Worm (Caenorhabditis elegans): ENCODE measurements around the gene crn-3.

The crn-3 gene

ce11 chrII:10618157-10618556 lies 30.3 kb downstream of the crn-3 start, which contains the start of gene C14A4.13:
Gene C14A4.13 (plus strand): TSS chrII:10618457.
- TF ChIP-seq set-16 (GFP tag; IDR thresholded peaks at IDR 0.05) (no peak), lin-15B (tag; optimal IDR thresholded peaks at IDR 0.05) (no peak), aha-1 (tag) (peak; percentile 48)

DNA sequence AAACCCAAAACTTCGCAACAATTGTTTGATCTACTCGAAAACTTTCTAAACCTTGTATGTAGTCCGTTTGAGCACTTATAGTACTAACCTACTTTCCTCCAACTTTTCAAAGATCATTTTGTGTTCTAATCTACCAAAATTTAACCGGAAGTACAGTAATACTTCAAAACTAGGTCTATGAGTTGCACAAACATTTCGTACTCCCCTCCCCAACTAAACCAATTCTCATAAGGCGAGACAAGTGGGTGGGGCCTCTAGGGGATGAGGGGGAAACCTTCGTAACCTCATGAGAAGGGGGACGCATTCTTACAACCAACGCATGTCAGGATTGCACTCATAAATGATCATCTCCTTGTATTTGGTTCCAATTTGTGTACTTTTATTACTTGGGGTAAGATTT lies 34.1 kb downstream of the crn-3 start, which contains the start of gene cutl-9:
cutl-9 (plus strand) TSS at position 301 of the 400 bp plus-strand sequence.
- no peak for TF ChIP-seq saeg-2 (GFP tag; IDR thresholded peaks at IDR 0.05)
- TF ChIP-seq ZK337.2 (GFP tag; IDR thresholded peaks at IDR 0.05): no peak
- no peak for TF ChIP-seq Y48G9A.11 (GFP tag; IDR thresholded peaks at IDR 0.05)
- no peak for TF ChIP-seq hif-1 (tag; optimal IDR thresholded peaks at IDR 0.05)
- TF ChIP-seq mdt-29 (GFP tag; IDR thresholded peaks at IDR 0.05): no peak
- no peak for TF ChIP-seq ceh-20 (GFP tag; IDR thresholded peaks at IDR 0.05)
- no peak for TF ChIP-seq nhr-41 (GFP tag; IDR thresholded peaks at IDR 0.05)
- no peak for TF ChIP-seq ceh-62 (tag; optimal IDR thresholded peaks at IDR 0.05)
- no peak for TF ChIP-seq T20F7.1 (GFP tag; optimal IDR thresholded peaks at IDR 0.05)
- TF ChIP-seq hlh-30 (tag; optimal IDR thresholded peaks at IDR 0.05; ENCODE audit: insufficient read depth): no peak
- no peak for TF ChIP-seq ceh-82 (tag; optimal IDR thresholded peaks at IDR 0.05)
- no peak for TF ChIP-seq F37D6.2 (tag; optimal IDR thresholded peaks at IDR 0.05)
- no peak for TF ChIP-seq daf-19 (GFP tag; conservative IDR thresholded peaks at IDR 0.05)

- TF ChIP-seq nhr-28 (tag; optimal IDR thresholded peaks at IDR 0.05) (peak; percentile 75), ama-1 (optimal IDR thresholded peaks at IDR 0.05) (no peak), dve-1 (tag; optimal IDR thresholded peaks at IDR 0.05; ENCODE audit: insufficient read depth) (peak; percentile 32), spr-1 (tag; optimal IDR thresholded peaks at IDR 0.05) (no peak), aha-1 (tag) (peak; percentile 35), daf-16 (GFP tag; optimal IDR thresholded peaks at IDR 0.05) (no peak), daf-16 (tag; optimal IDR thresholded peaks at IDR 0.05) (peak; percentile 53), saeg-2 (GFP tag; IDR thresholded peaks at IDR 0.05) (no peak), pqm-1 (tag; optimal IDR thresholded peaks at IDR 0.05) (peak; percentile 90), hlh-11 (tag; optimal IDR thresholded peaks at IDR 0.05) (peak; percentile 67), unc-130 (GFP tag; optimal IDR thresholded peaks at IDR 0.05) (no peak), dmd-6 (GFP tag; IDR thresholded peaks at IDR 0.05) (peak; percentile 64)
Measured at ce11 chrII:10627086-10627485, 39.2 kb downstream of the crn-3 start.

DNA sequence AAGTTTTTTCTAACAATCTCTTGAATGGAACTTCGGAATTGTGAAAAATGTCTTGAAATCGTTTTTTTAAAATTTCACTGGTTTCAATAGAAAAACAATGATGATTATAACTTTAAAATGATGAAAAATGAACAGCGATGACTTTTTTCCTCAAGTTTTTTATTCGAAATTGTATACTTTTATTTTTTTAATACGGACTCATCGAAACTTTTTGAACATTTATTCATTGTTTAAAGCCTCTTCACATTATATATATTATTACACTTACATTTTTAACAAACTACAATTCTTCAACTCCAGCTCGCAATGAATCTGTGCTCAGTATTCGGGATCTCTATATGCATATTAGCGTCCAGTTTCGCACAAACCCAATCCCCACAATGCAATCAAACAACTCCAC lies 40.1 kb downstream of the crn-3 start, which contains the start of gene M28.8:
M28.8 (plus strand) TSS at position 301 of the 400 bp plus-strand sequence.
- no peak for TF ChIP-seq daf-12 (tag; optimal IDR thresholded peaks at IDR 0.05)
- TF ChIP-seq unc-130 (GFP tag; optimal IDR thresholded peaks at IDR 0.05): no peak
- no peak for TF ChIP-seq daf-19 (GFP tag; conservative IDR thresholded peaks at IDR 0.05)
- no peak for TF ChIP-seq hmg-1.1 (GFP tag; IDR thresholded peaks at IDR 0.05)
- TF ChIP-seq pqm-1 (tag; optimal IDR thresholded peaks at IDR 0.05): no peak
- TF ChIP-seq cey-2 (tag; optimal IDR thresholded peaks at IDR 0.05; ENCODE audit: borderline replicate concordance, insufficient read depth): no peak
- no peak for TF ChIP-seq zip-2 (tag; optimal IDR thresholded peaks at IDR 0.05)
- TF ChIP-seq mep-1 (tag; optimal IDR thresholded peaks at IDR 0.05): no peak
- TF ChIP-seq snpc-4 (tag; optimal IDR thresholded peaks at IDR 0.05): no peak
- TF ChIP-seq nhr-77 (tag; optimal IDR thresholded peaks at IDR 0.05): no peak
- TF ChIP-seq attf-4 (tag; optimal IDR thresholded peaks at IDR 0.05): no peak
- no peak for TF ChIP-seq T20F7.1 (GFP tag; optimal IDR thresholded peaks at IDR 0.05)

DNA sequence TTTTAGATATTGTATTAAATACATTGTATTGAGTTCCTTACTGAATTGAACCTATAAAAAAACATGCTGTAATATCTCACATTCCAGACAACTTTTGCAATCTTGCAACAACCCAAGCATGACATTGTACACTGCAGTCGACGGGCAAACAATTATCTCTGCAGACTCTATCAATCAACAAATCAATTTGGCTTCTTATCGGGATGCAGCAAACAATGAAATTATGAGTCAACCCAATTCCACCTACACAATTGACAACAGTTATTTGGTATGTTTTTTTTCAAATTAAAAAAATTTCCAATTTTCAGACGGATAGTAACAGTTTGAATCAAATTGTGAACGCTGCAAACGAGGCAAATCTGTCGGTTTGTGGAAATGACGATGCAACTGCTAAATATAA lies 43.1 kb downstream of the crn-3 start:
- TF ChIP-seq pqm-1 (tag; optimal IDR thresholded peaks at IDR 0.05) (peak; percentile 63), dve-1 (tag; optimal IDR thresholded peaks at IDR 0.05; ENCODE audit: insufficient read depth) (no peak), vab-7 (GFP tag; IDR thresholded peaks at IDR 0.05) (no peak), aly-2 (tag; optimal IDR thresholded peaks at IDR 0.05) (no peak), R02D3.7 (tag; optimal IDR thresholded peaks at IDR 0.05) (no peak), ztf-11 (tag; optimal IDR thresholded peaks at IDR 0.05) (no peak), zip-2 (tag; optimal IDR thresholded peaks at IDR 0.05) (no peak)

All from whole organism, L4 larva.